Fruit fly (Drosophila melanogaster) whole organism, embryonic: ENCODE results near the gene Vps13D.

Experiments used
- Ada2b ChIP-seq: fragments of 200-800 bp; sonication (Bioruptor generic); IDR thresholded peaks from 2 replicates; pipeline ENCODE4 v1.3.6; 2022; ENCODE audit warnings: missing biosample characterization, missing genetic modification characterization
- Antp ChIP-seq: fragments of 200-800 bp; sonication (Bioruptor generic); optimal IDR thresholded peaks from 3 replicates; lab custom pipeline; 2016; ENCODE audit warnings: missing biosample characterization, missing genetic modification characterization
- B-H1 ChIP-seq: fragments of 200-800 bp; sonication (Bioruptor generic); IDR thresholded peaks from 3 replicates; pipeline ENCODE4 v1.3.6; 2022; ENCODE audit warnings: missing biosample characterization, missing genetic modification characterization
- CG1024 ChIP-seq: fragments of 200-800 bp; sonication (Bioruptor generic); IDR thresholded peaks from 2 replicates; pipeline ENCODE4 v1.3.6; 2022; ENCODE audit warnings: missing biosample characterization, missing genetic modification characterization
- CG10462 ChIP-seq: fragments of 200-800 bp; sonication (Bioruptor generic); optimal IDR thresholded peaks from 2 replicates; lab custom pipeline; 2016; ENCODE audit warnings: missing biosample characterization, missing genetic modification characterization
- CG10654 ChIP-seq: fragments of 200-800 bp; sonication (Bioruptor generic); optimal IDR thresholded peaks from 2 replicates; lab custom pipeline; 2016; ENCODE audit warnings: missing biosample characterization, missing genetic modification characterization
- CG11723 ChIP-seq: fragments of 200-800 bp; sonication (Bioruptor generic); optimal IDR thresholded peaks from 2 replicates; lab custom pipeline; 2017; ENCODE audit warnings: missing biosample characterization, mild to moderate bottlenecking, missing genetic modification characterization
- CG12071 ChIP-seq: fragments of 200-800 bp; sonication (Bioruptor generic); optimal IDR thresholded peaks from 3 replicates; lab custom pipeline; 2018; ENCODE audit warnings: missing biosample characterization, mild to moderate bottlenecking, missing genetic modification characterization
- CG12104 ChIP-seq: fragments of 200-800 bp; sonication (Bioruptor generic); optimal IDR thresholded peaks from 3 replicates; lab custom pipeline; 2016; ENCODE audit warnings: missing biosample characterization, missing genetic modification characterization
- CG16813 ChIP-seq: fragments of 200-800 bp; sonication (Bioruptor generic); IDR thresholded peaks from 3 replicates; pipeline ENCODE4 v1.3.6; 2022; ENCODE audit warnings: missing biosample characterization, missing genetic modification characterization; ENCODE audit not compliant: partially characterized antibody
- CG17802 ChIP-seq: fragments of 200-800 bp; sonication (Bioruptor generic); optimal IDR thresholded peaks from 2 replicates; lab custom pipeline; 2018; ENCODE audit warnings: missing biosample characterization, mild to moderate bottlenecking, missing genetic modification characterization, moderate library complexity
- CG2120 ChIP-seq: fragments of 200-800 bp; sonication (Bioruptor generic); optimal IDR thresholded peaks from 3 replicates; lab custom pipeline; 2016; ENCODE audit warnings: missing biosample characterization, missing genetic modification characterization
- CG2712 ChIP-seq: fragments of 200-800 bp; optimal IDR thresholded peaks from 3 replicates; lab custom pipeline; 2019; ENCODE audit warnings: missing biosample characterization, mild to moderate bottlenecking, missing genetic modification characterization, moderate library complexity
- CG31441 ChIP-seq: fragments of 200-800 bp; sonication (Bioruptor generic); IDR thresholded peaks from 2 replicates; pipeline ENCODE4 v1.3.6; 2022; ENCODE audit warnings: missing biosample characterization, missing genetic modification characterization
- CG34422 ChIP-seq: fragments of 200-800 bp; sonication (Bioruptor generic); IDR thresholded peaks from 3 replicates; pipeline ENCODE4 v1.3.6; 2022; ENCODE audit warnings: missing biosample characterization, missing genetic modification characterization
- CG4328 ChIP-seq: fragments of 200-800 bp; sonication (Bioruptor generic); optimal IDR thresholded peaks from 3 replicates; lab custom pipeline; 2017; ENCODE audit warnings: missing biosample characterization, missing genetic modification reagents, missing genetic modification characterization
- CG6654 ChIP-seq: fragments of 200-800 bp; sonication (Bioruptor generic); optimal IDR thresholded peaks from 2 replicates; lab custom pipeline; 2017; ENCODE audit warnings: missing biosample characterization, mild to moderate bottlenecking, missing genetic modification characterization
- CG8765 ChIP-seq: fragments of 200-800 bp; sonication (Bioruptor generic); IDR thresholded peaks from 2 replicates; pipeline ENCODE4 v1.3.6; 2022; ENCODE audit warnings: missing biosample characterization, missing genetic modification characterization
- CkIIα-i1 ChIP-seq: fragments of 200-800 bp; sonication (Bioruptor generic); IDR thresholded peaks from 2 replicates; pipeline ENCODE4 v1.3.6; 2022; ENCODE audit warnings: missing biosample characterization, missing genetic modification characterization
- Hey ChIP-seq: fragments of 200-800 bp; sonication (Bioruptor generic); optimal IDR thresholded peaks from 3 replicates; lab custom pipeline; 2018; ENCODE audit warnings: missing biosample characterization, mild to moderate bottlenecking, missing genetic modification characterization
- HmgZ ChIP-seq: fragments of 200-800 bp; sonication (Bioruptor generic); optimal IDR thresholded peaks from 2 replicates; lab custom pipeline; 2018; ENCODE audit warnings: missing biosample characterization, mild to moderate bottlenecking, missing genetic modification characterization
- Hmx ChIP-seq: fragments of 200-800 bp; sonication (Bioruptor generic); optimal IDR thresholded peaks from 2 replicates; lab custom pipeline; 2016; ENCODE audit warnings: missing biosample characterization, missing genetic modification characterization
- Hsf ChIP-seq: fragments of 200-800 bp; sonication (Bioruptor generic); optimal IDR thresholded peaks from 3 replicates; lab custom pipeline; 2016; ENCODE audit warnings: missing biosample characterization, missing genetic modification characterization
- Lpt ChIP-seq: fragments of >200 bp; optimal IDR thresholded peaks from 2 replicates; lab custom pipeline; 2018; ENCODE audit warnings: missing biosample characterization, missing genetic modification characterization
- Mad ChIP-seq: fragments of 200-800 bp; sonication (Bioruptor generic); optimal IDR thresholded peaks from 2 replicates; lab custom pipeline; 2016; ENCODE audit warnings: missing biosample characterization, missing genetic modification characterization
- Max ChIP-seq: fragments of 200-800 bp; sonication (Bioruptor generic); optimal IDR thresholded peaks from 2 replicates; lab custom pipeline; 2016; ENCODE audit warnings: missing biosample characterization, mild to moderate bottlenecking, missing genetic modification characterization
- Mes4 ChIP-seq: fragments of 200-800 bp; sonication (Bioruptor generic); optimal IDR thresholded peaks from 2 replicates; lab custom pipeline; 2016; ENCODE audit warnings: missing biosample characterization, missing genetic modification characterization
- NFAT ChIP-seq: fragments of 200-800 bp; sonication (Bioruptor generic); IDR thresholded peaks from 2 replicates; pipeline ENCODE4 v1.3.6; 2022; ENCODE audit warnings: missing biosample characterization, missing genetic modification characterization
- Neu2 ChIP-seq: fragments of 200-800 bp; sonication (Bioruptor generic); optimal IDR thresholded peaks from 3 replicates; lab custom pipeline; 2016; ENCODE audit warnings: missing biosample characterization, missing genetic modification characterization, borderline replicate concordance
- Scr ChIP-seq: fragments of 200-800 bp; sonication (Bioruptor generic); IDR thresholded peaks from 2 replicates; pipeline ENCODE4 v1.3.6; 2022; ENCODE audit warnings: missing biosample characterization, missing genetic modification characterization; ENCODE audit not compliant: partially characterized antibody
- Side ChIP-seq: fragments of 200-800 bp; sonication (Bioruptor generic); optimal IDR thresholded peaks from 2 replicates; lab custom pipeline; 2016; ENCODE audit warnings: missing biosample characterization, missing genetic modification characterization
- chm ChIP-seq: fragments of 200-800 bp; sonication (Bioruptor generic); IDR thresholded peaks from 2 replicates; pipeline ENCODE4 v1.3.6; 2022; ENCODE audit warnings: missing biosample characterization, missing genetic modification characterization
- crp ChIP-seq, 2 experiments: fragments of 200-800 bp; sonication (Bioruptor generic); optimal IDR thresholded peaks; 2 replicates in 1 of 2; 3 replicates in 1 of 2; lab custom pipeline; 2017; ENCODE audit warnings: missing biosample characterization in 2 of 2, missing genetic modification characterization in 2 of 2, mild to moderate bottlenecking in 1 of 2, moderate library complexity in 1 of 2
- ems ChIP-seq: fragments of 200-800 bp; sonication (Bioruptor generic); optimal IDR thresholded peaks from 3 replicates; lab custom pipeline; 2016; ENCODE audit warnings: missing biosample characterization, missing genetic modification characterization
- fd3F ChIP-seq: fragments of 200-800 bp; sonication (Bioruptor generic); optimal IDR thresholded peaks from 2 replicates; lab custom pipeline; 2018; ENCODE audit warnings: missing biosample characterization, mild to moderate bottlenecking, missing genetic modification characterization, moderate library complexity
- ftz-f1 ChIP-seq: fragments of 200-800 bp; sonication (Bioruptor generic); optimal IDR thresholded peaks from 2 replicates; lab custom pipeline; 2016; ENCODE audit warnings: missing biosample characterization, missing genetic modification characterization
- fu2 ChIP-seq: fragments of 200-800 bp; sonication (Bioruptor generic); optimal IDR thresholded peaks from 2 replicates; lab custom pipeline; 2016; ENCODE audit warnings: missing biosample characterization, missing genetic modification characterization
- gem ChIP-seq: fragments of 200-800 bp; sonication (Bioruptor generic); optimal IDR thresholded peaks from 2 replicates; lab custom pipeline; 2019; ENCODE audit warnings: missing biosample characterization, mild to moderate bottlenecking, missing genetic modification characterization, moderate library complexity
- grau ChIP-seq: fragments of 200-800 bp; optimal IDR thresholded peaks from 3 replicates; lab custom pipeline; 2019; ENCODE audit warnings: missing biosample characterization, mild to moderate bottlenecking, missing genetic modification characterization, moderate library complexity
- grn ChIP-seq: fragments of 200-800 bp; sonication (Bioruptor generic); optimal IDR thresholded peaks from 3 replicates; lab custom pipeline; 2017; ENCODE audit warnings: missing biosample characterization, missing genetic modification characterization
- gsb-n ChIP-seq: fragments of 200-800 bp; sonication (Bioruptor generic); optimal IDR thresholded peaks from 3 replicates; lab custom pipeline; 2018; ENCODE audit warnings: missing biosample characterization, mild to moderate bottlenecking, missing genetic modification characterization
- hkb ChIP-seq, 2 experiments: fragments of 200-800 bp in 1 of 2; fragments of >200 bp in 1 of 2; sonication (Bioruptor generic) in 1 of 2; IDR thresholded peaks in 1 of 2; optimal IDR thresholded peaks in 1 of 2; 2 replicates each; pipeline versions ENCODE4 v1.3.6 to Lab custom; 2017 to 2022; ENCODE audit warnings: missing biosample characterization in 1 of 2, missing genetic modification characterization in 1 of 2
- jumu ChIP-seq: fragments of 200-800 bp; sonication (Bioruptor generic); optimal IDR thresholded peaks from 3 replicates; lab custom pipeline; 2016; ENCODE audit warnings: missing biosample characterization, missing genetic modification characterization
- mam ChIP-seq: fragments of 200-800 bp; sonication (Bioruptor generic); optimal IDR thresholded peaks from 3 replicates; lab custom pipeline; 2016; ENCODE audit warnings: missing biosample characterization, missing genetic modification characterization
- mirr ChIP-seq: fragments of 200-800 bp; sonication (Bioruptor generic); optimal IDR thresholded peaks from 3 replicates; lab custom pipeline; 2018; ENCODE audit warnings: missing biosample characterization, mild to moderate bottlenecking, missing genetic modification characterization
- org-1 ChIP-seq: fragments of 200-800 bp; sonication (Bioruptor generic); optimal IDR thresholded peaks from 2 replicates; lab custom pipeline; 2017; ENCODE audit warnings: missing biosample characterization, missing genetic modification characterization
- row ChIP-seq: fragments of 200-800 bp; sonication (Bioruptor generic); IDR thresholded peaks from 3 replicates; pipeline ENCODE4 v1.3.6; 2022; ENCODE audit warnings: missing biosample characterization, missing genetic modification characterization
- tx ChIP-seq: fragments of 200-800 bp; sonication (Bioruptor generic); optimal IDR thresholded peaks from 2 replicates; lab custom pipeline; 2016; ENCODE audit warnings: missing biosample characterization, missing genetic modification characterization
- z ChIP-seq: fragments of 200-800 bp; sonication (Bioruptor generic); IDR thresholded peaks from 3 replicates; pipeline ENCODE4 v1.3.6; 2022; ENCODE audit warnings: missing biosample characterization, missing genetic modification characterization
- zfh1 ChIP-seq: fragments of 200-800 bp; sonication (Bioruptor generic); IDR thresholded peaks from 3 replicates; pipeline ENCODE4 v1.3.6; 2022; ENCODE audit warnings: missing biosample characterization, missing genetic modification characterization

Vps13D gene

dm6 chr3L:12717621-12718020 is 37.2 kb upstream of the Vps13D start (continued):
- no peak for TF ChIP-seq Neu2 (GFP tag; lab: Kevin White, UChicago)
- no peak for TF ChIP-seq jumu (GFP tag; lab: Kevin White, UChicago)
- peak; percentile 47 for TF ChIP-seq CG2712 (tag; lab: Kevin White, UChicago)
- no peak for TF ChIP-seq Hey

- TF ChIP-seq HmgZ (tag; lab: Kevin White, UChicago): no peak
- no peak for TF ChIP-seq Side (GFP tag; lab: Kevin White, UChicago)
- no peak for TF ChIP-seq CG10462 (GFP tag; lab: Kevin White, UChicago)
- no peak for TF ChIP-seq ems
- TF ChIP-seq ftz-f1 (GFP tag; lab: Kevin White, UChicago): no peak
- no peak for TF ChIP-seq z (GFP tag; lab: Robert Waterston, UW)
- TF ChIP-seq grn (GFP tag; lab: Kevin White, UChicago): no peak
- 0 out of 2 replicates have a peak, but pooled peaks have one; percentile 12 for TF ChIP-seq Scr (GFP tag; lab: Robert Waterston, UW)
- peak; percentile 20 for TF ChIP-seq gem (tag; lab: Kevin White, UChicago)
- no peak for TF ChIP-seq Hmx
- TF ChIP-seq hkb (optimal IDR thresholded peaks at IDR 0.05; lab: Kevin White, UChicago): no peak
- TF ChIP-seq hkb (GFP tag; IDR thresholded peaks at IDR 0.05; lab: Robert Waterston, UW): peak; percentile 16; the same call in 1 of the 2 replicates
- no peak for TF ChIP-seq CG17802 (tag; lab: Kevin White, UChicago)
- TF ChIP-seq Hsf (GFP tag; lab: Kevin White, UChicago): no peak
- TF ChIP-seq CG6654 (GFP tag; lab: Kevin White, UChicago): no peak
- TF ChIP-seq mirr (GFP tag; lab: Kevin White, UChicago): no peak
- TF ChIP-seq jumu (GFP tag; lab: Kevin White, UChicago): no peak
- no peak for TF ChIP-seq CkIIα-i1 (GFP tag; lab: Robert Waterston, UW)
- no peak for TF ChIP-seq CG4328 (GFP tag; lab: Kevin White, UChicago)
- TF ChIP-seq CG8765 (GFP tag; lab: Robert Waterston, UW): no peak
- no peak for TF ChIP-seq NFAT (GFP tag; lab: Robert Waterston, UW)
- TF ChIP-seq B-H1 (GFP tag; lab: Robert Waterston, UW): no peak
- TF ChIP-seq CG1024 (GFP tag; lab: Robert Waterston, UW): no peak
- TF ChIP-seq Lpt (GFP tag; lab: Kevin White, UChicago): no peak
- 0 out of 3 replicates have a peak, but pooled peaks have one; percentile 5 for TF ChIP-seq zfh1
- no peak for TF ChIP-seq grau (tag; lab: Kevin White, UChicago)
- no peak for TF ChIP-seq Mes4
- peak; percentile 56; the same call in 2 of the 3 replicates for TF ChIP-seq row
- TF ChIP-seq mam (GFP tag; lab: Kevin White, UChicago): no peak
- TF ChIP-seq fu2 (GFP tag; lab: Kevin White, UChicago): no peak
- TF ChIP-seq tx (GFP tag; lab: Kevin White, UChicago): no peak
- no peak for TF ChIP-seq CG34422 (GFP tag; lab: Robert Waterston, UW)
- no peak for TF ChIP-seq Ada2b
- TF ChIP-seq Antp (GFP tag; lab: Kevin White, UChicago): no peak
- no peak for TF ChIP-seq chm (GFP tag; lab: Robert Waterston, UW)
- TF ChIP-seq Max: no peak
- TF ChIP-seq fd3F (GFP tag; lab: Kevin White, UChicago): no peak
- TF ChIP-seq CG2712 (tag; lab: Kevin White, UChicago): peak; percentile 38
- no peak for TF ChIP-seq CG12071 (GFP tag; lab: Kevin White, UChicago)
- TF ChIP-seq crp (GFP tag; optimal IDR thresholded peaks at IDR 0.05; lab: Kevin White, UChicago): no peak
- TF ChIP-seq CG12104: no peak
- TF ChIP-seq CG2120 (GFP tag; lab: Kevin White, UChicago): no peak
- peak; percentile 56; the same call in 2 of the 3 replicates for TF ChIP-seq CG16813
- no peak for TF ChIP-seq Mad
- no peak for TF ChIP-seq CG11723 (GFP tag; lab: Kevin White, UChicago)
- TF ChIP-seq CG10654 (GFP tag; lab: Kevin White, UChicago): no peak
- TF ChIP-seq org-1 (GFP tag; lab: Kevin White, UChicago): no peak
- TF ChIP-seq CG31441 (GFP tag; lab: Robert Waterston, UW): no peak
- TF ChIP-seq gsb-n (tag; lab: Kevin White, UChicago): no peak
Observed at dm6 chr3L:12720699-12721098, 34.1 kb upstream of the Vps13D start.
